Fruit fly (Drosophila melanogaster) whole organism, embryonic: Measurements from ENCODE around the gene mthl9.
A peak's percentile ranks its signal among the peaks of the same experiment; 100 is the strongest.

Source experiments
- Ada2b ChIP-seq: fragments of 200-800 bp; sonication (Bioruptor generic); IDR thresholded peaks from 2 replicates; pipeline ENCODE4 v1.3.6; 2022; ENCODE audit warnings: missing biosample characterization, missing genetic modification characterization
- BtbVII ChIP-seq: fragments of 200-800 bp; sonication (Bioruptor generic); optimal IDR thresholded peaks from 3 replicates; lab custom pipeline; 2017; ENCODE audit warnings: missing biosample characterization, mild to moderate bottlenecking, missing genetic modification characterization
- Bteb2 ChIP-seq: fragments of 200-800 bp; sonication (Bioruptor generic); optimal IDR thresholded peaks from 2 replicates; lab custom pipeline; 2016; ENCODE audit warnings: missing biosample characterization, missing genetic modification characterization
- CG10147 ChIP-seq: fragments of 200-800 bp; sonication (Bioruptor generic); optimal IDR thresholded peaks from 2 replicates; lab custom pipeline; 2019; ENCODE audit warnings: missing biosample characterization, mild to moderate bottlenecking, missing genetic modification characterization, moderate library complexity
- CG11504 ChIP-seq: fragments of 200-800 bp; sonication (Bioruptor generic); optimal IDR thresholded peaks from 3 replicates; lab custom pipeline; 2019; ENCODE audit warnings: missing biosample characterization, mild to moderate bottlenecking, missing genetic modification characterization, moderate library complexity
- CG11695 ChIP-seq: fragments of 200-800 bp; sonication (Bioruptor generic); IDR thresholded peaks from 3 replicates; pipeline ENCODE4 v1.3.6; 2022; ENCODE audit warnings: missing biosample characterization, missing genetic modification characterization
- CG12155 ChIP-seq: fragments of 200-800 bp; sonication (Bioruptor generic); optimal IDR thresholded peaks from 3 replicates; lab custom pipeline; 2016; ENCODE audit warnings: missing biosample characterization, missing genetic modification characterization
- CG13287 ChIP-seq: fragments of 200-800 bp; sonication (Bioruptor generic); IDR thresholded peaks from 2 replicates; pipeline ENCODE4 v1.3.6; 2022; ENCODE audit warnings: missing biosample characterization, missing genetic modification characterization; ENCODE audit not compliant: partially characterized antibody
- CG15011 ChIP-seq: fragments of 200-800 bp; sonication (Bioruptor generic); optimal IDR thresholded peaks from 3 replicates; lab custom pipeline; 2018; ENCODE audit warnings: missing biosample characterization, mild to moderate bottlenecking, missing genetic modification characterization
- CG17361 ChIP-seq: fragments of 200-800 bp; sonication (Bioruptor generic); IDR thresholded peaks from 3 replicates; pipeline ENCODE4 v1.3.6; 2022; ENCODE audit warnings: missing biosample characterization, missing genetic modification characterization
- CG2116 ChIP-seq: fragments of 200-800 bp; sonication (Bioruptor generic); optimal IDR thresholded peaks from 3 replicates; lab custom pipeline; 2018; ENCODE audit warnings: missing biosample characterization, mild to moderate bottlenecking, missing genetic modification characterization
- CG2712 ChIP-seq: fragments of 200-800 bp; optimal IDR thresholded peaks from 3 replicates; lab custom pipeline; 2019; ENCODE audit warnings: missing biosample characterization, mild to moderate bottlenecking, missing genetic modification characterization, moderate library complexity
- CG32532 ChIP-seq: fragments of 200-800 bp; sonication (Bioruptor generic); IDR thresholded peaks from 2 replicates; pipeline ENCODE4 v1.3.6; 2022; ENCODE audit warnings: missing biosample characterization, missing genetic modification characterization
- CG4707 ChIP-seq: fragments of 200-800 bp; sonication (Bioruptor generic); optimal IDR thresholded peaks from 2 replicates; lab custom pipeline; 2018; ENCODE audit warnings: missing biosample characterization, mild to moderate bottlenecking, missing genetic modification characterization, moderate library complexity
- CG4730 ChIP-seq: fragments of 200-800 bp; sonication (Bioruptor generic); IDR thresholded peaks from 2 replicates; pipeline ENCODE4 v1.3.6; 2022; ENCODE audit warnings: missing biosample characterization, missing genetic modification characterization
- CG5953 ChIP-seq: fragments of 200-800 bp; sonication (Bioruptor generic); IDR thresholded peaks from 2 replicates; pipeline ENCODE4 v1.3.6; 2022; ENCODE audit warnings: missing biosample characterization, missing genetic modification characterization
- CG6683 ChIP-seq: fragments of 200-800 bp; sonication (Bioruptor generic); optimal IDR thresholded peaks from 2 replicates; lab custom pipeline; 2017; ENCODE audit warnings: missing biosample characterization, mild to moderate bottlenecking, missing genetic modification characterization, missing genetic modification reagents
- CG7745 ChIP-seq: fragments of 200-800 bp; sonication (Bioruptor generic); optimal IDR thresholded peaks from 2 replicates; lab custom pipeline; 2018; ENCODE audit warnings: missing biosample characterization, mild to moderate bottlenecking, missing genetic modification characterization, moderate library complexity
- CG8765 ChIP-seq: fragments of 200-800 bp; sonication (Bioruptor generic); IDR thresholded peaks from 2 replicates; pipeline ENCODE4 v1.3.6; 2022; ENCODE audit warnings: missing biosample characterization, missing genetic modification characterization
- CG8944 ChIP-seq: fragments of 200-800 bp; sonication (Bioruptor generic); optimal IDR thresholded peaks from 3 replicates; lab custom pipeline; 2016; ENCODE audit warnings: missing biosample characterization, missing genetic modification characterization
- CG9797 ChIP-seq: fragments of 200-800 bp; sonication (Bioruptor generic); optimal IDR thresholded peaks from 3 replicates; lab custom pipeline; 2018; ENCODE audit warnings: missing biosample characterization, mild to moderate bottlenecking, missing genetic modification characterization
- CG9817 ChIP-seq: fragments of 200-800 bp; sonication (Bioruptor generic); optimal IDR thresholded peaks from 2 replicates; lab custom pipeline; 2018; ENCODE audit warnings: missing biosample characterization, mild to moderate bottlenecking, missing genetic modification characterization, moderate library complexity
- CG9876 ChIP-seq: fragments of 200-800 bp; sonication (Bioruptor generic); optimal IDR thresholded peaks from 2 replicates; lab custom pipeline; 2016; ENCODE audit warnings: missing biosample characterization, missing genetic modification characterization
- ERR ChIP-seq: fragments of 200-800 bp; sonication (Bioruptor generic); optimal IDR thresholded peaks from 2 replicates; lab custom pipeline; 2016; ENCODE audit warnings: missing biosample characterization, missing genetic modification characterization
- Ets97D ChIP-seq: fragments of 200-800 bp; sonication (Bioruptor generic); optimal IDR thresholded peaks from 3 replicates; lab custom pipeline; 2016; ENCODE audit warnings: missing biosample characterization, missing genetic modification characterization
- H15 ChIP-seq: fragments of 200-800 bp; sonication (Bioruptor generic); IDR thresholded peaks from 3 replicates; pipeline ENCODE4 v1.3.6; 2022; ENCODE audit warnings: missing biosample characterization, missing genetic modification characterization
- Hr78 ChIP-seq, 2 experiments: fragments of 200-800 bp in 1 of 2; fragments of >200 bp in 1 of 2; sonication (Bioruptor generic) in 1 of 2; optimal IDR thresholded peaks; 2 replicates each; lab custom pipeline; 2017 to 2019; ENCODE audit warnings: missing biosample characterization in 2 of 2, missing genetic modification characterization in 2 of 2, mild to moderate bottlenecking in 1 of 2, moderate library complexity in 1 of 2
- Meics ChIP-seq: fragments of 200-800 bp; sonication (Bioruptor generic); optimal IDR thresholded peaks from 2 replicates; lab custom pipeline; 2017; ENCODE audit warnings: missing biosample characterization, mild to moderate bottlenecking, missing genetic modification characterization
- NC2β ChIP-seq: fragments of 200-800 bp; sonication (Bioruptor generic); optimal IDR thresholded peaks from 2 replicates; lab custom pipeline; 2016; ENCODE audit warnings: missing biosample characterization, missing genetic modification characterization
- NK7.1 ChIP-seq: fragments of 200-800 bp; sonication (Bioruptor generic); optimal IDR thresholded peaks from 3 replicates; lab custom pipeline; 2016; ENCODE audit warnings: missing biosample characterization, missing genetic modification characterization
- Neu2 ChIP-seq: fragments of 200-800 bp; sonication (Bioruptor generic); optimal IDR thresholded peaks from 3 replicates; lab custom pipeline; 2016; ENCODE audit warnings: missing biosample characterization, missing genetic modification characterization, borderline replicate concordance
- PHDP ChIP-seq: fragments of 200-800 bp; sonication (Bioruptor generic); optimal IDR thresholded peaks from 3 replicates; lab custom pipeline; 2018; ENCODE audit warnings: missing biosample characterization, mild to moderate bottlenecking, missing genetic modification characterization, moderate library complexity
- ara ChIP-seq: fragments of 200-800 bp; sonication (Bioruptor generic); IDR thresholded peaks from 2 replicates; pipeline ENCODE4 v1.3.6; 2022; ENCODE audit warnings: missing biosample characterization, missing genetic modification characterization
- bigmax ChIP-seq: fragments of 200-800 bp; sonication (Bioruptor generic); optimal IDR thresholded peaks from 2 replicates; lab custom pipeline; 2018; ENCODE audit warnings: missing biosample characterization, mild to moderate bottlenecking, missing genetic modification characterization
- br ChIP-seq: fragments of >200 bp; optimal IDR thresholded peaks from 2 replicates; lab custom pipeline; 2017
- chn ChIP-seq: fragments of 200-800 bp; sonication (Bioruptor generic); optimal IDR thresholded peaks from 2 replicates; lab custom pipeline; 2016; ENCODE audit warnings: missing biosample characterization, missing genetic modification characterization
- ci ChIP-seq: fragments of 200-800 bp; sonication (Bioruptor generic); IDR thresholded peaks from 3 replicates; pipeline ENCODE4 v1.3.6; 2022; ENCODE audit warnings: missing biosample characterization, missing genetic modification characterization
- hb ChIP-seq: fragments of 200-800 bp; sonication (Bioruptor generic); IDR thresholded peaks from 3 replicates; pipeline ENCODE4 v1.3.6; 2022; ENCODE audit warnings: missing biosample characterization, missing genetic modification characterization; ENCODE audit not compliant: partially characterized antibody
- lilli ChIP-seq: fragments of 200-800 bp; sonication (Bioruptor generic); optimal IDR thresholded peaks from 3 replicates; lab custom pipeline; 2016; ENCODE audit warnings: missing biosample characterization, missing genetic modification characterization
- lola ChIP-seq, 3 experiments: fragments of >200 bp in 2 of 3; fragments of 200-800 bp in 1 of 3; sonication (Bioruptor generic) in 1 of 3; optimal IDR thresholded peaks; 2 replicates each; lab custom pipeline; 2017 to 2019; ENCODE audit warnings: missing biosample characterization in 3 of 3, missing genetic modification characterization in 3 of 3, mild to moderate bottlenecking in 1 of 3, moderate library complexity in 1 of 3
- nmo ChIP-seq: fragments of 200-800 bp; sonication (Bioruptor generic); optimal IDR thresholded peaks from 2 replicates; lab custom pipeline; 2018; ENCODE audit warnings: missing biosample characterization, mild to moderate bottlenecking, missing genetic modification characterization, moderate library complexity
- pb ChIP-seq: fragments of 200-800 bp; sonication (Bioruptor generic); optimal IDR thresholded peaks from 3 replicates; lab custom pipeline; 2016; ENCODE audit warnings: missing biosample characterization, missing genetic modification characterization
- row ChIP-seq: fragments of 200-800 bp; sonication (Bioruptor generic); IDR thresholded peaks from 3 replicates; pipeline ENCODE4 v1.3.6; 2022; ENCODE audit warnings: missing biosample characterization, missing genetic modification characterization
- shn ChIP-seq: fragments of 200-800 bp; sonication (Bioruptor generic); optimal IDR thresholded peaks from 3 replicates; lab custom pipeline; 2016; ENCODE audit warnings: missing biosample characterization, missing genetic modification characterization
- slbo ChIP-seq: fragments of 200-800 bp; sonication (Bioruptor generic); IDR thresholded peaks from 2 replicates; pipeline ENCODE4 v1.3.6; 2022; ENCODE audit warnings: missing biosample characterization, missing genetic modification characterization
- stc ChIP-seq: fragments of 200-800 bp; sonication (Bioruptor generic); IDR thresholded peaks from 2 replicates; pipeline ENCODE4 v1.3.6; 2022; ENCODE audit warnings: missing biosample characterization, missing genetic modification characterization
- unpg ChIP-seq: fragments of 200-800 bp; sonication (Bioruptor generic); optimal IDR thresholded peaks from 3 replicates; lab custom pipeline; 2018; ENCODE audit warnings: missing biosample characterization, mild to moderate bottlenecking, missing genetic modification characterization, moderate library complexity
- yki ChIP-seq: fragments of >200 bp; optimal IDR thresholded peaks from 3 replicates; lab custom pipeline; 2018
- zf30C ChIP-seq: fragments of 200-800 bp; sonication (Bioruptor generic); optimal IDR thresholded peaks from 3 replicates; lab custom pipeline; 2018; ENCODE audit warnings: missing biosample characterization, mild to moderate bottlenecking, missing genetic modification characterization

The mthl9 gene

dm6 chr3L:377222-378071, 45.3 kb upstream of the mthl9 start (continued):
- TF ChIP-seq nmo (GFP tag; lab: Kevin White, UChicago) (peak; percentile 89), H15 (GFP tag; lab: Robert Waterston, UW) (0 out of 3 replicates have a peak, but pooled peaks have one; percentile 56), ci (peak; percentile 64; the same call in 1 of the 3 replicates), br (lab: Kevin White, UChicago) (no peak), CG10147 (GFP tag; lab: Kevin White, UChicago) (peak; percentile 95), ERR (GFP tag; lab: Kevin White, UChicago) (no peak), pb (GFP tag; lab: Kevin White, UChicago) (no peak), Hr78 (GFP tag; optimal IDR thresholded peaks at IDR 0.05; lab: Kevin White, UChicago) (peak in 1 of 2 experiments; percentile 75), CG8944 (GFP tag; lab: Kevin White, UChicago) (no peak), BtbVII (GFP tag; lab: Kevin White, UChicago) (peak; percentile 96), shn (GFP tag; lab: Kevin White, UChicago) (no peak), CG32532 (GFP tag; lab: Robert Waterston, UW) (peak; percentile 80), CG4707 (peak; percentile 70), CG9876 (GFP tag; lab: Kevin White, UChicago) (no peak), lilli (peak; percentile 69), ara (GFP tag; lab: Robert Waterston, UW) (peak; percentile 66), CG5953 (GFP tag; lab: Robert Waterston, UW) (no peak), chn (GFP tag; lab: Kevin White, UChicago) (no peak), CG11504 (tag; lab: Kevin White, UChicago) (peak; percentile 93), yki (no peak), CG8765 (GFP tag; lab: Robert Waterston, UW) (peak; percentile 50; the same call in 1 of the 2 replicates), CG6683 (GFP tag; lab: Kevin White, UChicago) (peak; percentile 92), CG9797 (GFP tag; lab: Kevin White, UChicago) (peak; percentile 18), hb (GFP tag; lab: Robert Waterston, UW) (no peak), slbo (GFP tag; lab: Robert Waterston, UW) (peak; percentile 75), Ada2b (GFP tag; lab: Robert Waterston, UW) (peak; percentile 81), CG12155 (GFP tag; lab: Kevin White, UChicago) (peak; percentile 79), zf30C (GFP tag; lab: Kevin White, UChicago) (no peak), unpg (GFP tag; lab: Kevin White, UChicago) (peak; percentile 95), NK7.1 (GFP tag; lab: Kevin White, UChicago) (no peak), lola (GFP tag; optimal IDR thresholded peaks at IDR 0.05; lab: Kevin White, UChicago) (peak in 1 of 3 experiments; percentile 95), Bteb2 (GFP tag; lab: Kevin White, UChicago) (peak; percentile 24), NC2β (GFP tag; lab: Kevin White, UChicago) (no peak), CG2712 (tag; lab: Kevin White, UChicago) (peak; percentile 95), PHDP (peak; percentile 96), Meics (peak; percentile 95), CG13287 (GFP tag; lab: Robert Waterston, UW) (no peak), bigmax (GFP tag; lab: Kevin White, UChicago) (peak; percentile 19), CG11695 (GFP tag; lab: Robert Waterston, UW) (peak; percentile 92), stc (GFP tag; lab: Robert Waterston, UW) (peak; percentile 78), Ets97D (GFP tag; lab: Kevin White, UChicago) (no peak), row (GFP tag; lab: Robert Waterston, UW) (peak; percentile 73; the same call in 2 of the 3 replicates), Neu2 (no peak), CG17361 (GFP tag; lab: Robert Waterston, UW) (peak; percentile 96), CG4730 (peak; percentile 68), CG2116 (GFP tag; lab: Kevin White, UChicago) (peak; percentile 66), CG7745 (tag; lab: Kevin White, UChicago) (no peak), CG15011 (GFP tag; lab: Kevin White, UChicago) (peak; percentile 83), CG9817 (tag; lab: Kevin White, UChicago) (peak; percentile 87)
